Fruit fly (Drosophila melanogaster) whole organism, embryonic: ENCODE data around the gene CG12171.

Experiments
- Asciz ChIP-seq: fragments of 200-800 bp; sonication (Bioruptor generic); optimal IDR thresholded peaks from 2 replicates; lab custom pipeline; 2017; ENCODE audit warnings: missing biosample characterization, mild to moderate bottlenecking, missing genetic modification characterization, missing genetic modification reagents
- CG11723 ChIP-seq: fragments of 200-800 bp; sonication (Bioruptor generic); optimal IDR thresholded peaks from 2 replicates; lab custom pipeline; 2017; ENCODE audit warnings: missing biosample characterization, mild to moderate bottlenecking, missing genetic modification characterization
- CG12071 ChIP-seq: fragments of 200-800 bp; sonication (Bioruptor generic); optimal IDR thresholded peaks from 3 replicates; lab custom pipeline; 2018; ENCODE audit warnings: missing biosample characterization, mild to moderate bottlenecking, missing genetic modification characterization
- CG12299 ChIP-seq: fragments of 200-800 bp; sonication (Bioruptor generic); optimal IDR thresholded peaks from 2 replicates; lab custom pipeline; 2018; ENCODE audit warnings: missing biosample characterization, mild to moderate bottlenecking, missing genetic modification characterization
- CG12391 ChIP-seq: fragments of 200-800 bp; sonication (Bioruptor generic); optimal IDR thresholded peaks from 3 replicates; lab custom pipeline; 2018; ENCODE audit warnings: missing biosample characterization, mild to moderate bottlenecking, missing genetic modification characterization, moderate library complexity
- CG14667 ChIP-seq: fragments of 200-800 bp; sonication (Bioruptor generic); IDR thresholded peaks from 2 replicates; pipeline ENCODE4 v1.3.6; 2022; ENCODE audit warnings: missing biosample characterization, missing genetic modification characterization
- CG14710 ChIP-seq: fragments of 200-800 bp; sonication (Bioruptor generic); optimal IDR thresholded peaks from 3 replicates; lab custom pipeline; 2019; ENCODE audit warnings: missing biosample characterization, mild to moderate bottlenecking, missing genetic modification characterization, moderate library complexity
- CG15073 ChIP-seq: fragments of 200-800 bp; sonication (Bioruptor generic); optimal IDR thresholded peaks from 2 replicates; lab custom pipeline; 2016; ENCODE audit warnings: missing biosample characterization, missing genetic modification characterization
- CG15696 ChIP-seq: fragments of 200-800 bp; sonication (Bioruptor generic); optimal IDR thresholded peaks from 2 replicates; lab custom pipeline; 2019; ENCODE audit warnings: missing biosample characterization, mild to moderate bottlenecking, missing genetic modification characterization, moderate library complexity
- CG16863 ChIP-seq: fragments of 200-800 bp; sonication (Bioruptor generic); optimal IDR thresholded peaks from 3 replicates; lab custom pipeline; 2016; ENCODE audit warnings: missing biosample characterization, missing genetic modification characterization
- CG17802 ChIP-seq: fragments of 200-800 bp; sonication (Bioruptor generic); optimal IDR thresholded peaks from 2 replicates; lab custom pipeline; 2018; ENCODE audit warnings: missing biosample characterization, mild to moderate bottlenecking, missing genetic modification characterization, moderate library complexity
- CG17829 ChIP-seq: fragments of 200-800 bp; optimal IDR thresholded peaks from 2 replicates; lab custom pipeline; 2019; ENCODE audit warnings: missing biosample characterization, mild to moderate bottlenecking, missing genetic modification characterization, moderate library complexity
- CG2116 ChIP-seq: fragments of 200-800 bp; sonication (Bioruptor generic); optimal IDR thresholded peaks from 3 replicates; lab custom pipeline; 2018; ENCODE audit warnings: missing biosample characterization, mild to moderate bottlenecking, missing genetic modification characterization
- CG2889 ChIP-seq: fragments of 200-800 bp; sonication (Bioruptor generic); IDR thresholded peaks from 3 replicates; pipeline ENCODE4 v1.3.6; 2022; ENCODE audit warnings: missing biosample characterization, missing genetic modification characterization
- CG33213 ChIP-seq: fragments of 200-800 bp; sonication (Bioruptor generic); optimal IDR thresholded peaks from 3 replicates; lab custom pipeline; 2016; ENCODE audit warnings: missing biosample characterization, missing genetic modification characterization
- CG4707 ChIP-seq: fragments of 200-800 bp; sonication (Bioruptor generic); optimal IDR thresholded peaks from 2 replicates; lab custom pipeline; 2018; ENCODE audit warnings: missing biosample characterization, mild to moderate bottlenecking, missing genetic modification characterization, moderate library complexity
- CG4820 ChIP-seq: fragments of 200-800 bp; sonication (Bioruptor generic); optimal IDR thresholded peaks from 3 replicates; lab custom pipeline; 2016; ENCODE audit warnings: missing biosample characterization, missing genetic modification characterization
- CG5245 ChIP-seq: fragments of 200-800 bp; sonication (Bioruptor generic); optimal IDR thresholded peaks from 3 replicates; lab custom pipeline; 2016; ENCODE audit warnings: missing biosample characterization, missing genetic modification characterization
- CG6654 ChIP-seq: fragments of 200-800 bp; sonication (Bioruptor generic); optimal IDR thresholded peaks from 2 replicates; lab custom pipeline; 2017; ENCODE audit warnings: missing biosample characterization, mild to moderate bottlenecking, missing genetic modification characterization
- CG6689 ChIP-seq: fragments of 200-800 bp; sonication (Bioruptor generic); IDR thresholded peaks from 2 replicates; pipeline ENCODE4 v1.3.6; 2022; ENCODE audit warnings: missing biosample characterization, missing genetic modification characterization
- CG9727 ChIP-seq: fragments of 200-800 bp; sonication (Bioruptor generic); optimal IDR thresholded peaks from 3 replicates; lab custom pipeline; 2017; ENCODE audit warnings: missing biosample characterization, mild to moderate bottlenecking, missing genetic modification characterization
- CTCF ChIP-seq: fragments of 200-800 bp; sonication (Bioruptor generic); optimal IDR thresholded peaks from 2 replicates; lab custom pipeline; 2017; ENCODE audit warnings: missing biosample characterization, mild to moderate bottlenecking, missing genetic modification characterization, moderate library complexity
- Doc3 ChIP-seq: fragments of 200-800 bp; sonication (Bioruptor generic); IDR thresholded peaks from 3 replicates; pipeline ENCODE4 v1.3.6; 2022; ENCODE audit warnings: missing biosample characterization, missing genetic modification characterization; ENCODE audit not compliant: partially characterized antibody
- GATAe ChIP-seq: fragments of 200-800 bp; sonication (Bioruptor generic); conservative IDR thresholded peaks from 2 replicates; pipeline ENCODE4 v1.3.6; 2022; ENCODE audit warnings: missing biosample characterization, missing genetic modification characterization
- HmgZ ChIP-seq: fragments of 200-800 bp; sonication (Bioruptor generic); optimal IDR thresholded peaks from 2 replicates; lab custom pipeline; 2018; ENCODE audit warnings: missing biosample characterization, mild to moderate bottlenecking, missing genetic modification characterization
- Lhr ChIP-seq: fragments of 200-800 bp; sonication (Bioruptor generic); optimal IDR thresholded peaks from 3 replicates; lab custom pipeline; 2017; ENCODE audit warnings: mild to moderate bottlenecking, missing biosample characterization, missing genetic modification reagents, missing genetic modification characterization
- Lpt ChIP-seq: fragments of >200 bp; optimal IDR thresholded peaks from 2 replicates; lab custom pipeline; 2018; ENCODE audit warnings: missing biosample characterization, missing genetic modification characterization
- MESR4 ChIP-seq: fragments of 200-800 bp; sonication (Bioruptor generic); optimal IDR thresholded peaks from 2 replicates; lab custom pipeline; 2018; ENCODE audit warnings: missing biosample characterization, mild to moderate bottlenecking, missing genetic modification characterization, moderate library complexity
- MTF-1 ChIP-seq: fragments of 200-800 bp; sonication (Bioruptor generic); optimal IDR thresholded peaks from 2 replicates; lab custom pipeline; 2018; ENCODE audit warnings: missing biosample characterization, mild to moderate bottlenecking, missing genetic modification characterization, borderline replicate concordance
- Nf-YB ChIP-seq: fragments of 200-800 bp; sonication (Bioruptor generic); optimal IDR thresholded peaks from 3 replicates; lab custom pipeline; 2019; ENCODE audit warnings: missing biosample characterization, mild to moderate bottlenecking, missing genetic modification characterization, moderate library complexity
- Side ChIP-seq: fragments of 200-800 bp; sonication (Bioruptor generic); optimal IDR thresholded peaks from 2 replicates; lab custom pipeline; 2016; ENCODE audit warnings: missing biosample characterization, missing genetic modification characterization
- Sry-β ChIP-seq: fragments of 200-800 bp; sonication (Bioruptor generic); optimal IDR thresholded peaks from 2 replicates; lab custom pipeline; 2018; ENCODE audit warnings: missing biosample characterization, mild to moderate bottlenecking, missing genetic modification characterization, moderate library complexity
- Ssrp ChIP-seq: fragments of 200-800 bp; sonication (Bioruptor generic); optimal IDR thresholded peaks from 2 replicates; lab custom pipeline; 2018; ENCODE audit warnings: missing biosample characterization, mild to moderate bottlenecking, missing genetic modification characterization, moderate library complexity
- al ChIP-seq: fragments of 200-800 bp; sonication (Bioruptor generic); IDR thresholded peaks from 2 replicates; pipeline ENCODE4 v1.3.6; 2022; ENCODE audit warnings: missing biosample characterization, missing genetic modification characterization
- bbx ChIP-seq: fragments of 200-800 bp; sonication (Bioruptor generic); IDR thresholded peaks from 2 replicates; pipeline ENCODE4 v1.3.6; 2022; ENCODE audit warnings: missing biosample characterization, missing genetic modification characterization; ENCODE audit not compliant: partially characterized antibody
- cato ChIP-seq: fragments of 200-800 bp; sonication (Bioruptor generic); optimal IDR thresholded peaks from 2 replicates; lab custom pipeline; 2016; ENCODE audit warnings: missing biosample characterization, missing genetic modification characterization, borderline replicate concordance
- crc ChIP-seq: fragments of 200-800 bp; sonication (Bioruptor generic); optimal IDR thresholded peaks from 2 replicates; lab custom pipeline; 2016; ENCODE audit warnings: missing biosample characterization, missing genetic modification characterization
- cwo ChIP-seq: fragments of 200-800 bp; sonication (Bioruptor generic); optimal IDR thresholded peaks from 3 replicates; lab custom pipeline; 2017; ENCODE audit warnings: missing biosample characterization, missing genetic modification characterization, mild to moderate bottlenecking, moderate library complexity, missing genetic modification reagents
- en ChIP-seq: fragments of 200-800 bp; sonication (Bioruptor generic); optimal IDR thresholded peaks from 2 replicates; lab custom pipeline; 2016; ENCODE audit warnings: missing biosample characterization, missing genetic modification characterization
- fd3F ChIP-seq: fragments of 200-800 bp; sonication (Bioruptor generic); optimal IDR thresholded peaks from 2 replicates; lab custom pipeline; 2018; ENCODE audit warnings: missing biosample characterization, mild to moderate bottlenecking, missing genetic modification characterization, moderate library complexity
- gt ChIP-seq: fragments of 200-800 bp; sonication (Bioruptor generic); IDR thresholded peaks from 2 replicates; pipeline ENCODE4 v1.3.6; 2022; ENCODE audit warnings: missing biosample characterization, missing genetic modification characterization
- nerfin-1 ChIP-seq: fragments of 200-800 bp; sonication (Bioruptor generic); optimal IDR thresholded peaks from 3 replicates; lab custom pipeline; 2019; ENCODE audit warnings: missing biosample characterization, mild to moderate bottlenecking, missing genetic modification characterization, moderate library complexity
- pzg ChIP-seq: fragments of 200-800 bp; sonication (Bioruptor generic); optimal IDR thresholded peaks from 3 replicates; lab custom pipeline; 2018; ENCODE audit warnings: missing biosample characterization, mild to moderate bottlenecking, missing genetic modification characterization, moderate library complexity
- run ChIP-seq: fragments of 200-800 bp; sonication (Bioruptor generic); optimal IDR thresholded peaks from 3 replicates; lab custom pipeline; 2018; ENCODE audit warnings: missing biosample characterization, mild to moderate bottlenecking, missing genetic modification characterization
- sima ChIP-seq: fragments of 200-800 bp; sonication (Bioruptor generic); optimal IDR thresholded peaks from 2 replicates; lab custom pipeline; 2016; ENCODE audit warnings: missing biosample characterization, missing genetic modification characterization
- sisA ChIP-seq: fragments of 200-800 bp; sonication (Bioruptor generic); IDR thresholded peaks from 2 replicates; pipeline ENCODE4 v1.3.6; 2022; ENCODE audit warnings: missing biosample characterization, missing genetic modification characterization
- sug ChIP-seq: fragments of 200-800 bp; optimal IDR thresholded peaks from 2 replicates; lab custom pipeline; 2019; ENCODE audit warnings: missing biosample characterization, mild to moderate bottlenecking, missing genetic modification characterization, moderate library complexity
- trh ChIP-seq: fragments of 200-800 bp; sonication (Bioruptor generic); optimal IDR thresholded peaks from 2 replicates; lab custom pipeline; 2016; ENCODE audit warnings: missing biosample characterization, missing genetic modification characterization
- vfl ChIP-seq: fragments of 200-800 bp; sonication (Bioruptor generic); optimal IDR thresholded peaks from 2 replicates; lab custom pipeline; 2016; ENCODE audit warnings: missing biosample characterization, missing genetic modification characterization

Gene CG12171

DNA sequence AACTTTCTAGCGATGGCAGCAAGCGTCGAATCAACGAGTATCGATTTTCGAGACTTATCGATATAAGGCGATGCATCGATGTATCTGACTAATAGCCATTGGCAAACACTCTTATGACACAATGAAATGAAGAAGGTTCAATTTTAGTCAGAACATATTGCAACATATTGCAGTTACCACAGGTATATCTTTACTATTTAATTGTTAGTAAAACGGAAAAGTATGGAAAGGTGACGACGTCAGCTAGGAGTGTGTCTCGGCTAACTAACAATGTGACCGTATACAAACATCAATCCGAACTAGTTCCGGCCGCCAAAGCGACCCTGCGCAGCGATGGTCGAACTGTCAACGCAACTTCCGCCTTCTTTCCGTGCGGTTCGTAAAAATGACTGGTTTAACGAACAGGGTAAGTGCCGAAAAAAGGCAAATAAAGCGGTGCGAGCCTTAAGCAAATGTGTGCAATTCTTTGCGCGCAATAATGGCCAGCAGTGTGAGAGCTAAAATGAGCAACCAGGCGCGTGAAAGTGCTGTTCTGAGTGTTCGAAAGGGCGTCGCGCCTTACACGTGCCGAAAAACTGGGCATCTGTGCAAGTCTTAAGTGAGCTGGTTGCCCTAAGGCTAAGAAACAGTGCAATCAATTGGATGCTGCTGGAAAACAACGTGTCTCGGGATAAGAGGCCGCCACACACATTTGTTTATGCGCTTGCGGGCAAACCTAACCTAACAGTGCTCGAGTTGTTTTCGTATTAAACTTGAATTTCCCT, 9.1 kb upstream of the CG12171 start, which contains the start of the genes Dph4, Spec2 and RpL13A (continued):
- TF ChIP-seq CG14667 = no peak
- TF ChIP-seq vfl = peak; percentile 89
- peak; percentile 98 for TF ChIP-seq MTF-1 (GFP tag; lab: Kevin White, UChicago)
- TF ChIP-seq CG15073 (GFP tag; lab: Kevin White, UChicago) = no peak
- peak; percentile 82 for TF ChIP-seq sima
- peak; percentile 90 for TF ChIP-seq crc (GFP tag; lab: Kevin White, UChicago)
- TF ChIP-seq CG12071 (GFP tag; lab: Kevin White, UChicago) = peak; percentile 95
- peak; percentile 80 for TF ChIP-seq Nf-YB (GFP tag; lab: Kevin White, UChicago)
- peak; percentile 64 for TF ChIP-seq CTCF (GFP tag; lab: Kevin White, UChicago)
- peak; percentile 91 for TF ChIP-seq CG17829 (tag; lab: Kevin White, UChicago)
- TF ChIP-seq nerfin-1 = peak; percentile 89
- no peak for TF ChIP-seq GATAe (GFP tag; lab: Robert Waterston, UW)
- TF ChIP-seq pzg = peak; percentile 98
- peak; percentile 96 for TF ChIP-seq Side (GFP tag; lab: Kevin White, UChicago)
- TF ChIP-seq sug = peak; percentile 91
- peak; percentile 83 for TF ChIP-seq CG12299 (tag; lab: Kevin White, UChicago)
- peak; percentile 75 for TF ChIP-seq CG4820
- peak; percentile 97 for TF ChIP-seq Lhr
- no peak for TF ChIP-seq CG6689 (GFP tag; lab: Robert Waterston, UW)
- no peak for TF ChIP-seq gt
- TF ChIP-seq bbx (GFP tag; lab: Robert Waterston, UW) = no peak
- peak; percentile 85 for TF ChIP-seq CG17802 (tag; lab: Kevin White, UChicago)
- peak; percentile 97 for TF ChIP-seq CG9727 (GFP tag; lab: Kevin White, UChicago)
- peak; percentile 70 for TF ChIP-seq Sry-β (GFP tag; lab: Kevin White, UChicago)
- peak; percentile 76 for TF ChIP-seq cato
- TF ChIP-seq CG14710 (tag; lab: Kevin White, UChicago) = peak; percentile 95
- TF ChIP-seq Doc3 (GFP tag; lab: Robert Waterston, UW) = no peak
- peak; percentile 5 for TF ChIP-seq cwo (GFP tag; lab: Kevin White, UChicago)
- peak; percentile 86 for TF ChIP-seq CG5245
- peak; percentile 50 for TF ChIP-seq CG15696 (tag; lab: Kevin White, UChicago)
- TF ChIP-seq al (GFP tag; lab: Robert Waterston, UW) = no peak
- TF ChIP-seq trh (GFP tag; lab: Kevin White, UChicago) = peak; percentile 69
- TF ChIP-seq CG2116 (GFP tag; lab: Kevin White, UChicago) = peak; percentile 100
- TF ChIP-seq CG4707 (GFP tag; lab: Kevin White, UChicago) = peak; percentile 93
- TF ChIP-seq run (tag; lab: Kevin White, UChicago) = peak; percentile 75
- TF ChIP-seq MESR4 (GFP tag; lab: Kevin White, UChicago) = peak; percentile 100
- peak; percentile 77 for TF ChIP-seq fd3F (GFP tag; lab: Kevin White, UChicago)
- TF ChIP-seq Ssrp (tag; lab: Kevin White, UChicago) = peak; percentile 48
- peak; percentile 93 for TF ChIP-seq CG11723 (GFP tag; lab: Kevin White, UChicago)
- peak; percentile 86 for TF ChIP-seq CG16863
- TF ChIP-seq CG12391 = peak; percentile 91
- TF ChIP-seq HmgZ = peak; percentile 94
- TF ChIP-seq Lpt (GFP tag; lab: Kevin White, UChicago) = no peak
- TF ChIP-seq CG2889 (GFP tag; lab: Robert Waterston, UW) = no peak
- TF ChIP-seq en = peak; percentile 92
- no peak for TF ChIP-seq sisA (GFP tag; lab: Robert Waterston, UW)
- peak; percentile 74 for TF ChIP-seq CG6654 (GFP tag; lab: Kevin White, UChicago)
- TF ChIP-seq CG33213 (GFP tag; lab: Kevin White, UChicago) = peak; percentile 98
- TF ChIP-seq Asciz = peak; percentile 92
